Worm (Caenorhabditis elegans) whole organism, L4 larva: ENCODE measurements around the gene ZK370.4.
A peak's percentile ranks its signal among the peaks of the same experiment; 100 is the strongest.

Experiments used
- F49E8.2 ChIP-seq: sonication (generic microtip); optimal IDR thresholded peaks from 2 replicates; lab custom pipeline; 2016; ENCODE audit warnings: missing compliant biosample characterization, mild to moderate bottlenecking, missing genetic modification characterization, borderline replicate concordance
- R02D3.7 ChIP-seq: fragments of 150-350 bp; sonication (generic microtip); optimal IDR thresholded peaks from 3 replicates; lab custom pipeline; 2014; ENCODE audit warnings: missing biosample characterization, missing genetic modification characterization
- Y105C5A.15 ChIP-seq: fragments of 200-800 bp; sonication (Bioruptor generic); IDR thresholded peaks from 2 replicates; pipeline ENCODE4 v1.3.6; 2022; ENCODE audit warnings: missing genetic modification characterization, missing compliant biosample characterization
- Y48G9A.11 ChIP-seq: fragments of 200-800 bp; sonication (Bioruptor generic); IDR thresholded peaks from 2 replicates; pipeline ENCODE4 v1.3.6; 2022; ENCODE audit warnings: missing genetic modification reagents, missing genetic modification characterization, missing compliant biosample characterization
- Y5F2A.4 ChIP-seq: fragments of 200-800 bp; sonication (Bioruptor generic); optimal IDR thresholded peaks from 2 replicates; lab custom pipeline; 2018; ENCODE audit warnings: mild to moderate bottlenecking, missing genetic modification characterization, missing compliant biosample characterization
- Y75B8A.6 ChIP-seq: fragments of 200-800 bp; sonication (Bioruptor generic); IDR thresholded peaks from 2 replicates; pipeline ENCODE4 v1.3.6; 2022; ENCODE audit warnings: missing genetic modification reagents, missing genetic modification characterization, missing compliant biosample characterization
- ama-1 ChIP-seq: fragments of 150-350 bp; optimal IDR thresholded peaks from 2 replicates; lab custom pipeline; 2014; ENCODE audit warnings: inconsistent platforms, mixed read lengths
- attf-4 ChIP-seq: sonication (generic microtip); optimal IDR thresholded peaks from 3 replicates; lab custom pipeline; 2017; ENCODE audit warnings: missing biosample characterization, missing genetic modification characterization
- daf-16 ChIP-seq, 3 experiments: sonication (generic microtip); optimal IDR thresholded peaks; 2 replicates each; lab custom pipeline; 2016 to 2017; ENCODE audit warnings: missing genetic modification characterization in 3 of 3, missing genetic modification reagents in 3 of 3, mild to moderate bottlenecking in 2 of 3, missing compliant biosample characterization in 2 of 3, missing biosample characterization in 1 of 3, moderate library complexity in 1 of 3
- daf-8 ChIP-seq: fragments of 200-800 bp; sonication (Bioruptor generic); IDR thresholded peaks from 2 replicates; pipeline ENCODE4 v1.3.6; 2022; ENCODE audit warnings: missing genetic modification characterization, missing compliant biosample characterization
- dmd-6 ChIP-seq: fragments of 200-800 bp; sonication (Bioruptor generic); IDR thresholded peaks from 2 replicates; pipeline ENCODE4 v1.3.6; 2022; ENCODE audit warnings: missing genetic modification reagents, missing genetic modification characterization, missing compliant biosample characterization
- dmd-9 ChIP-seq: fragments of 200-800 bp; sonication (Bioruptor generic); IDR thresholded peaks from 2 replicates; pipeline ENCODE4 v1.3.6; 2022; ENCODE audit warnings: missing genetic modification reagents, missing genetic modification characterization, missing compliant biosample characterization
- dpl-1 ChIP-seq: fragments of 150-350 bp; optimal IDR thresholded peaks from 2 replicates; lab custom pipeline; 2014; ENCODE audit warnings: missing biosample characterization, missing genetic modification reagents, missing genetic modification characterization
- fos-1 ChIP-seq: fragments of 150-350 bp; optimal IDR thresholded peaks from 2 replicates; lab custom pipeline; 2014; ENCODE audit warnings: missing biosample characterization, missing genetic modification characterization
- hif-1 ChIP-seq, 2 experiments: sonication (generic microtip); optimal IDR thresholded peaks; 2 replicates each; lab custom pipeline; 2016 to 2017; ENCODE audit warnings: missing compliant biosample characterization in 2 of 2, missing genetic modification characterization in 2 of 2, missing genetic modification reagents in 2 of 2, missing genotype in 2 of 2, mild to moderate bottlenecking in 1 of 2
- hlh-30 ChIP-seq: sonication (generic microtip); optimal IDR thresholded peaks from 2 replicates; lab custom pipeline; 2017; ENCODE audit warnings: antibody characterized with exemption, mild to moderate bottlenecking, missing genetic modification characterization, missing compliant biosample characterization; ENCODE audit not compliant: insufficient read depth
- lim-7 ChIP-seq: fragments of 200-800 bp; sonication (Bioruptor generic); IDR thresholded peaks from 2 replicates; pipeline ENCODE4 v1.3.6; 2022; ENCODE audit warnings: missing genetic modification characterization, missing compliant biosample characterization
- lin-15B ChIP-seq: fragments of 150-350 bp; sonication (generic microtip); optimal IDR thresholded peaks from 3 replicates; lab custom pipeline; 2014; ENCODE audit warnings: missing biosample characterization, missing genetic modification characterization
- lin-38 ChIP-seq: fragments of 200-800 bp; sonication (Bioruptor generic); IDR thresholded peaks from 2 replicates; pipeline ENCODE4 v1.3.6; 2022; ENCODE audit warnings: missing genetic modification reagents, missing genetic modification characterization, missing compliant biosample characterization
- lsy-2 ChIP-seq, 2 experiments: fragments of 150-350 bp in 1 of 2; sonication (generic microtip) in 1 of 2; optimal IDR thresholded peaks; 2 replicates each; lab custom pipeline; 2014 to 2017; ENCODE audit warnings: missing biosample characterization in 2 of 2, missing genetic modification characterization in 2 of 2
- madf-5 ChIP-seq, 2 experiments: fragments of 200-800 bp; sonication (Bioruptor generic); IDR thresholded peaks; 2 replicates each; pipeline ENCODE4 v1.3.6; 2022; ENCODE audit warnings: missing compliant biosample characterization in 2 of 2, missing genetic modification characterization in 2 of 2
- madf-9 ChIP-seq: fragments of 200-800 bp; sonication (Bioruptor generic); conservative IDR thresholded peaks from 2 replicates; pipeline ENCODE4 v1.3.6; 2022; ENCODE audit warnings: missing genetic modification reagents, missing genetic modification characterization, missing compliant biosample characterization
- mep-1 ChIP-seq: fragments of 150-350 bp; sonication (generic microtip); optimal IDR thresholded peaks from 3 replicates; lab custom pipeline; 2014; ENCODE audit warnings: missing biosample characterization, missing genetic modification characterization
- mes-2 ChIP-seq: sonication (generic microtip); optimal IDR thresholded peaks from 2 replicates; lab custom pipeline; 2016; ENCODE audit warnings: missing genotype, mild to moderate bottlenecking, missing genetic modification characterization, missing compliant biosample characterization; ENCODE audit not compliant: poor library complexity, severe bottlenecking
- mxl-3 ChIP-seq: fragments of 200-800 bp; sonication (Bioruptor generic); optimal IDR thresholded peaks from 2 replicates; lab custom pipeline; 2018; ENCODE audit warnings: mild to moderate bottlenecking, missing genetic modification characterization, missing compliant biosample characterization
- nhr-10 ChIP-seq: fragments of 150-350 bp; optimal IDR thresholded peaks from 2 replicates; lab custom pipeline; 2014; ENCODE audit warnings: missing biosample characterization, missing genetic modification characterization
- nhr-102 ChIP-seq: sonication (generic microtip); optimal IDR thresholded peaks from 2 replicates; lab custom pipeline; 2016; ENCODE audit warnings: mild to moderate bottlenecking, missing genetic modification characterization, moderate library complexity, missing compliant biosample characterization
- nhr-111 ChIP-seq: fragments of 200-800 bp; sonication (Bioruptor generic); optimal IDR thresholded peaks from 2 replicates; lab custom pipeline; 2018; ENCODE audit warnings: mild to moderate bottlenecking, missing genetic modification characterization, missing compliant biosample characterization
- nhr-237 ChIP-seq: sonication (generic microtip); optimal IDR thresholded peaks from 2 replicates; lab custom pipeline; 2017; ENCODE audit warnings: missing biosample characterization, missing genetic modification characterization
- nhr-28 ChIP-seq: fragments of 150-350 bp; optimal IDR thresholded peaks from 2 replicates; lab custom pipeline; 2014; ENCODE audit warnings: missing biosample characterization, missing genetic modification characterization
- nhr-42 ChIP-seq: fragments of 200-800 bp; sonication (Bioruptor generic); IDR thresholded peaks from 2 replicates; pipeline ENCODE4 v1.3.6; 2022; ENCODE audit warnings: missing genetic modification characterization, missing compliant biosample characterization
- nhr-48 ChIP-seq: sonication (generic microtip); optimal IDR thresholded peaks from 2 replicates; lab custom pipeline; 2016; ENCODE audit warnings: mild to moderate bottlenecking, missing genetic modification characterization, missing compliant biosample characterization
- nhr-6 ChIP-seq: fragments of 150-350 bp; optimal IDR thresholded peaks from 2 replicates; lab custom pipeline; 2014; ENCODE audit warnings: missing biosample characterization, missing genetic modification characterization
- nhr-77 ChIP-seq: fragments of 150-350 bp; optimal IDR thresholded peaks from 2 replicates; lab custom pipeline; 2014; ENCODE audit warnings: missing biosample characterization, missing genetic modification characterization
- set-16 ChIP-seq: fragments of 200-800 bp; sonication (Bioruptor generic); IDR thresholded peaks from 2 replicates; pipeline ENCODE4 v1.3.6; 2022; ENCODE audit warnings: missing genetic modification reagents, missing genetic modification characterization, missing compliant biosample characterization
- skn-1 ChIP-seq: fragments of 150-350 bp; optimal IDR thresholded peaks from 2 replicates; lab custom pipeline; 2014; ENCODE audit warnings: missing biosample characterization, missing genetic modification characterization
- snpc-1.2 ChIP-seq: fragments of 200-800 bp; sonication (Bioruptor generic); IDR thresholded peaks from 2 replicates; pipeline ENCODE4 v1.3.6; 2022; ENCODE audit warnings: missing genetic modification reagents, missing genetic modification characterization, missing compliant biosample characterization
- spr-3 ChIP-seq: fragments of 200-800 bp; sonication (Bioruptor generic); optimal IDR thresholded peaks from 2 replicates; lab custom pipeline; 2018; ENCODE audit warnings: mild to moderate bottlenecking, missing genetic modification characterization, missing compliant biosample characterization
- unc-130 ChIP-seq: sonication (generic microtip); optimal IDR thresholded peaks from 2 replicates; lab custom pipeline; 2016; ENCODE audit warnings: missing genetic modification reagents, missing genetic modification characterization, missing compliant biosample characterization
- unc-39 ChIP-seq: sonication (generic microtip); optimal IDR thresholded peaks from 2 replicates; lab custom pipeline; 2017; ENCODE audit warnings: missing biosample characterization, missing genetic modification characterization
- ztf-11 ChIP-seq: fragments of 150-350 bp; optimal IDR thresholded peaks from 2 replicates; lab custom pipeline; 2014; ENCODE audit warnings: missing biosample characterization, missing genetic modification characterization
- ztf-7 ChIP-seq: fragments of 150-350 bp; optimal IDR thresholded peaks from 2 replicates; lab custom pipeline; 2014; ENCODE audit warnings: missing biosample characterization, missing genetic modification characterization

Gene ZK370.4

DNA sequence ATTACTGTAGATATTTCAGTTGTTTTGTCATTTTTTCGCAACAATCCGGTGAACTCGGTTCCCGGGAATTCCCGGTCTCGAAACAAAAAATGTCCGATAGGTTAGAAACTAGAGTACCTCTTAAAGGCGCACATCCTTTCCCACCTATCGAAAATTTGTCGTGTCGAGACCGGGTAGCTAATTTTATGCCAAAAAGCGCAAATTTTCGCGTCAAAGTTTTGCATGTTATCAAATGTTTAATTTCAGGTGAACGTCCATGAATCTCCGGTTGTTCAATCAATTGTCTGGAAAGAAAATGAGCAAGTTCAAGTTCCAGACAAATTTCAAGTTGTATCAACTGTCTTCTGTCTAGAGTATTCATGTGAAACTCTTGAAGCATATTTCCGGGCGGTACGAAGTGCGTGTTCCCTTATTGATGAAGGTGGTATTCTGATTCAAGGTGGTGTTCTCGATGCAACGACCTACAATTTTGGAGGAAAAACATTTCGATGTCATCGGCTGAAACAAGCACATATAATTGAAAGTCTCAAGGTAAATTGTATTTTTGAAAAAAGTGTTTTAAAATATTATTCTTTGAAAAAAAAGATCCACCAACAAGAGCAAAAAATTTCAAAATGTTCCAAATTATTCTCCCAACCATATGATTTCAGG, 45.5 kb downstream of the ZK370.4 start (continued):
- TF ChIP-seq set-16 (GFP tag; lab: Robert Waterston, UW), result no peak
- peak; percentile 55 for TF ChIP-seq nhr-102 (tag; lab: Kevin White, UChicago)
- TF ChIP-seq mep-1 (tag; lab: Kevin White, UChicago), result peak; percentile 27
- peak; percentile 45 for TF ChIP-seq nhr-48

ce11 chrIII:8684421-8684820, 46.8 kb downstream of the ZK370.4 start, which contains the start of gene anmt-1:
anmt-1 (plus strand) TSS chrIII:8684808.
- peak; percentile 45 for TF ChIP-seq mes-2
- no peak for TF ChIP-seq R02D3.7 (tag; lab: Kevin White, UChicago)

DNA sequence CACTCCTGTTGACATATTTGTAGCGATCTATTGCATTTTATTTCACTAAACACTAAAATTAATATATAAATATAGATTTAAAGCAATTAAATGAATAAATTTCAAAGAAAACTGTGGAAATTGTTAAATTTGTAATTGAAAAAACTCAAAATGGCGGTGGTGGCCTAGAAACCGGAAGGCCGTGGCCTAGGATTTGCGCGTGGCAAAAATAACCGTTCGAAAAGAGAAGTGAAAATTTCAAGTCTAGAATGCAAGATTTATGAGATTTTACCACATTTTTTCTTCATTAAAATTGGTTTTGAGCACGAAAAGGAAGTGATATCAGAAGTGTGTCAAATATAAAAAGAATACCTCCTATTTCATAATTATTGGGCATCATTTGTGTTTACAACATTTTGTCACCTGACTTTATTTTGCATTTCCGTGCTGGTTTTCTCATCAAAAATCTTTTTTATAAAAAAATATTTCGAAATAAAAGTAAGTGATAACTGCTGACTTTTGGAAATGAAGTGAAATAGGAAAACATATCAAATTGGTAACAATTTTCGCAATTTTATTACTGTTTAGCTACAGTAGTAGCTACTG, 47.4 kb downstream of the ZK370.4 start, which contains the start of gene fli-1:
Gene fli-1 (minus strand): TSS at position 58 of the 585 bp plus-strand sequence.
- TF ChIP-seq Y48G9A.11 (GFP tag; lab: Robert Waterston, UW), result 0 out of 2 replicates have a peak, but pooled peaks have one; percentile 27
- TF ChIP-seq lim-7 (GFP tag; lab: Robert Waterston, UW), result no peak
- TF ChIP-seq dpl-1 (GFP tag; lab: Kevin White, UChicago), result peak; percentile 39
- peak in 1 of 2 experiments; percentile 35 for TF ChIP-seq lsy-2 (tag; optimal IDR thresholded peaks at IDR 0.05; lab: Kevin White, UChicago)
- TF ChIP-seq mes-2, result peak; percentile 94
- peak in 1 of 2 experiments; percentile 66 for TF ChIP-seq hif-1 (tag; optimal IDR thresholded peaks at IDR 0.05; lab: Kevin White, UChicago)
- peak; percentile 22 for TF ChIP-seq hlh-30
- TF ChIP-seq unc-130 (GFP tag; lab: Kevin White, UChicago), result peak; percentile 90
- TF ChIP-seq mep-1 (tag; lab: Kevin White, UChicago), result peak; percentile 7
- no peak for TF ChIP-seq madf-5 (GFP tag; IDR thresholded peaks at IDR 0.05; lab: Robert Waterston, UW)
- no peak for TF ChIP-seq dmd-6
- TF ChIP-seq lin-38 (GFP tag; lab: Robert Waterston, UW), result peak; percentile 60
- no peak for TF ChIP-seq daf-16 (GFP tag; optimal IDR thresholded peaks at IDR 0.05; lab: Kevin White, UChicago)
- peak; percentile 60 for TF ChIP-seq daf-16 (tag; optimal IDR thresholded peaks at IDR 0.05; lab: Kevin White, UChicago)

- TF ChIP-seq nhr-237 (no peak), unc-39 (tag; lab: Kevin White, UChicago) (no peak), set-16 (GFP tag; lab: Robert Waterston, UW) (peak; percentile 29; the same call in 1 of the 2 replicates), nhr-111 (GFP tag; lab: Kevin White, UChicago) (peak; percentile 77), nhr-28 (peak; percentile 63), nhr-42 (GFP tag; lab: Robert Waterston, UW) (peak; percentile 87), lin-38 (GFP tag; lab: Robert Waterston, UW) (peak; percentile 84), mxl-3 (GFP tag; lab: Kevin White, UChicago) (peak; percentile 62), Y5F2A.4 (peak; percentile 41), F49E8.2 (tag; lab: Kevin White, UChicago) (peak; percentile 44), nhr-77 (tag; lab: Kevin White, UChicago) (no peak), attf-4 (tag; lab: Kevin White, UChicago) (no peak), nhr-6 (tag; lab: Kevin White, UChicago) (peak; percentile 30), Y105C5A.15 (GFP tag; lab: Robert Waterston, UW) (peak; percentile 93), dmd-9 (peak; percentile 71; the same call in 1 of the 2 replicates), ztf-11 (tag; lab: Kevin White, UChicago) (no peak), daf-8 (GFP tag; lab: Robert Waterston, UW) (no peak), nhr-10 (tag; lab: Kevin White, UChicago) (no peak), R02D3.7 (tag; lab: Kevin White, UChicago) (no peak), mes-2 (peak; percentile 82), madf-9 (GFP tag; lab: Robert Waterston, UW) (peak; percentile 91), skn-1 (no peak), lsy-2 (tag; optimal IDR thresholded peaks at IDR 0.05; lab: Kevin White, UChicago) (peak; percentile 36 to 68), snpc-1.2 (GFP tag; lab: Robert Waterston, UW) (peak; percentile 80), lin-15B (tag; lab: Kevin White, UChicago) (no peak), ama-1 (lab: Kevin White, UChicago) (peak; percentile 21), nhr-48 (peak; percentile 58), fos-1 (tag; lab: Kevin White, UChicago) (no peak), hif-1 (tag; optimal IDR thresholded peaks at IDR 0.05; lab: Kevin White, UChicago) (peak in 1 of 2 experiments; percentile 69), Y75B8A.6 (GFP tag; lab: Robert Waterston, UW) (peak; percentile 88), Y48G9A.11 (GFP tag; lab: Robert Waterston, UW) (peak; percentile 81), spr-3 (GFP tag; lab: Kevin White, UChicago) (peak; percentile 54), ztf-7 (tag; lab: Kevin White, UChicago) (peak; percentile 81)
Measured at ce11 chrIII:8678371-8678770, 52.8 kb downstream of the ZK370.4 start.
